Fruit fly (Drosophila melanogaster) whole organism, embryonic: Measurements from ENCODE around the gene MP1.

Experiments used
- Ada2b ChIP-seq: fragments of 200-800 bp; sonication (Bioruptor generic); IDR thresholded peaks from 2 replicates; pipeline ENCODE4 v1.3.6; 2022; ENCODE audit warnings: missing biosample characterization, missing genetic modification characterization
- Asciz ChIP-seq: fragments of 200-800 bp; sonication (Bioruptor generic); optimal IDR thresholded peaks from 2 replicates; lab custom pipeline; 2017; ENCODE audit warnings: missing biosample characterization, mild to moderate bottlenecking, missing genetic modification characterization, missing genetic modification reagents
- BEAF-32 ChIP-seq: fragments of 200-800 bp; sonication (Bioruptor generic); optimal IDR thresholded peaks from 3 replicates; lab custom pipeline; 2017; ENCODE audit warnings: missing biosample characterization, missing genetic modification characterization, mild to moderate bottlenecking, moderate library complexity, missing genetic modification reagents
- Blimp-1 ChIP-seq: fragments of 200-800 bp; sonication (Bioruptor generic); optimal IDR thresholded peaks from 3 replicates; lab custom pipeline; 2018; ENCODE audit warnings: missing biosample characterization, missing genetic modification characterization, mild to moderate bottlenecking, moderate library complexity, missing genetic modification reagents
- CG10462 ChIP-seq: fragments of 200-800 bp; sonication (Bioruptor generic); optimal IDR thresholded peaks from 2 replicates; lab custom pipeline; 2016; ENCODE audit warnings: missing biosample characterization, missing genetic modification characterization
- CG11085 ChIP-seq: fragments of 200-800 bp; sonication (Bioruptor generic); IDR thresholded peaks from 2 replicates; pipeline ENCODE4 v1.3.6; 2022; ENCODE audit warnings: missing biosample characterization, missing genetic modification characterization
- CG12299 ChIP-seq: fragments of 200-800 bp; sonication (Bioruptor generic); optimal IDR thresholded peaks from 2 replicates; lab custom pipeline; 2018; ENCODE audit warnings: missing biosample characterization, mild to moderate bottlenecking, missing genetic modification characterization
- CG14441 ChIP-seq: fragments of 200-800 bp; sonication (Bioruptor generic); IDR thresholded peaks from 2 replicates; pipeline ENCODE4 v1.3.6; 2022; ENCODE audit warnings: missing biosample characterization, missing genetic modification characterization
- CG1603 ChIP-seq: fragments of 200-800 bp; sonication (Bioruptor generic); optimal IDR thresholded peaks from 2 replicates; lab custom pipeline; 2019; ENCODE audit warnings: missing biosample characterization, mild to moderate bottlenecking, missing genetic modification characterization, moderate library complexity
- CG16813 ChIP-seq: fragments of 200-800 bp; sonication (Bioruptor generic); IDR thresholded peaks from 3 replicates; pipeline ENCODE4 v1.3.6; 2022; ENCODE audit warnings: missing biosample characterization, missing genetic modification characterization; ENCODE audit not compliant: partially characterized antibody
- CG17359 ChIP-seq: fragments of 200-800 bp; sonication (Bioruptor generic); optimal IDR thresholded peaks from 3 replicates; lab custom pipeline; 2018; ENCODE audit warnings: missing biosample characterization, mild to moderate bottlenecking, missing genetic modification characterization, moderate library complexity
- CG17385 ChIP-seq: fragments of 200-800 bp; sonication (Bioruptor generic); optimal IDR thresholded peaks from 3 replicates; lab custom pipeline; 2018; ENCODE audit warnings: missing biosample characterization, mild to moderate bottlenecking, missing genetic modification characterization
- CG18476 ChIP-seq: fragments of 200-800 bp; sonication (Bioruptor generic); optimal IDR thresholded peaks from 2 replicates; lab custom pipeline; 2016; ENCODE audit warnings: missing biosample characterization, mild to moderate bottlenecking, missing genetic modification characterization
- CG31365 ChIP-seq: fragments of 200-800 bp; sonication (Bioruptor generic); optimal IDR thresholded peaks from 2 replicates; lab custom pipeline; 2018; ENCODE audit warnings: missing biosample characterization, mild to moderate bottlenecking, missing genetic modification characterization
- CG31441 ChIP-seq: fragments of 200-800 bp; sonication (Bioruptor generic); IDR thresholded peaks from 2 replicates; pipeline ENCODE4 v1.3.6; 2022; ENCODE audit warnings: missing biosample characterization, missing genetic modification characterization
- CG33213 ChIP-seq: fragments of 200-800 bp; sonication (Bioruptor generic); optimal IDR thresholded peaks from 3 replicates; lab custom pipeline; 2016; ENCODE audit warnings: missing biosample characterization, missing genetic modification characterization
- CG3407 ChIP-seq: fragments of 200-800 bp; sonication (Bioruptor generic); optimal IDR thresholded peaks from 2 replicates; lab custom pipeline; 2018; ENCODE audit warnings: missing biosample characterization, mild to moderate bottlenecking, missing genetic modification characterization
- CG4854 ChIP-seq: fragments of 200-800 bp; sonication (Bioruptor generic); optimal IDR thresholded peaks from 2 replicates; lab custom pipeline; 2016; ENCODE audit warnings: missing biosample characterization, missing genetic modification characterization, inconsistent platforms
- CG5953 ChIP-seq: fragments of 200-800 bp; sonication (Bioruptor generic); IDR thresholded peaks from 2 replicates; pipeline ENCODE4 v1.3.6; 2022; ENCODE audit warnings: missing biosample characterization, missing genetic modification characterization
- CG7556 ChIP-seq: fragments of 200-800 bp; sonication (Bioruptor generic); optimal IDR thresholded peaks from 2 replicates; lab custom pipeline; 2017; ENCODE audit warnings: missing biosample characterization, mild to moderate bottlenecking, missing genetic modification characterization
- CG7839 ChIP-seq: fragments of 200-800 bp; sonication (Bioruptor generic); optimal IDR thresholded peaks from 3 replicates; lab custom pipeline; 2018; ENCODE audit warnings: missing biosample characterization, mild to moderate bottlenecking, missing genetic modification characterization, moderate library complexity
- CG8944 ChIP-seq: fragments of 200-800 bp; sonication (Bioruptor generic); optimal IDR thresholded peaks from 3 replicates; lab custom pipeline; 2016; ENCODE audit warnings: missing biosample characterization, missing genetic modification characterization
- CG9817 ChIP-seq: fragments of 200-800 bp; sonication (Bioruptor generic); optimal IDR thresholded peaks from 2 replicates; lab custom pipeline; 2018; ENCODE audit warnings: missing biosample characterization, mild to moderate bottlenecking, missing genetic modification characterization, moderate library complexity
- Dbx ChIP-seq: fragments of 200-800 bp; sonication (Bioruptor generic); IDR thresholded peaks from 3 replicates; pipeline ENCODE4 v1.3.6; 2022; ENCODE audit warnings: missing biosample characterization, missing genetic modification characterization
- Dfd ChIP-seq, 2 experiments: fragments of >200 bp; optimal IDR thresholded peaks; 2 replicates each; lab custom pipeline; 2017; ENCODE audit warnings: missing biosample characterization in 2 of 2, missing genetic modification characterization in 2 of 2
- Dll ChIP-seq: fragments of 200-800 bp; sonication (Bioruptor generic); IDR thresholded peaks from 4 replicates; pipeline ENCODE4 v1.3.6; 2022; ENCODE audit warnings: missing biosample characterization, missing genetic modification characterization; ENCODE audit not compliant: partially characterized antibody
- E2f2 ChIP-seq: fragments of 200-800 bp; sonication (Bioruptor generic); IDR thresholded peaks from 2 replicates; pipeline ENCODE4 v1.3.6; 2022; ENCODE audit warnings: missing biosample characterization, missing genetic modification characterization
- Fer2 ChIP-seq: fragments of 200-800 bp; sonication (Bioruptor generic); optimal IDR thresholded peaks from 2 replicates; lab custom pipeline; 2018; ENCODE audit warnings: missing biosample characterization, mild to moderate bottlenecking, missing genetic modification characterization, moderate library complexity
- Jarid2 ChIP-seq: fragments of 200-800 bp; sonication (Bioruptor generic); optimal IDR thresholded peaks from 3 replicates; lab custom pipeline; 2017; ENCODE audit warnings: mild to moderate bottlenecking, missing biosample characterization, missing genetic modification reagents, missing genetic modification characterization
- Tbp ChIP-seq: fragments of >200 bp; optimal IDR thresholded peaks from 2 replicates; lab custom pipeline; 2018; ENCODE audit warnings: missing biosample characterization, missing genetic modification characterization
- Xbp1 ChIP-seq: fragments of 200-800 bp; sonication (Bioruptor generic); optimal IDR thresholded peaks from 3 replicates; lab custom pipeline; 2016; ENCODE audit warnings: missing biosample characterization, mild to moderate bottlenecking, missing genetic modification characterization
- Xrp1 ChIP-seq: fragments of 200-800 bp; sonication (Bioruptor generic); IDR thresholded peaks from 2 replicates; pipeline ENCODE4 v1.3.6; 2022; ENCODE audit warnings: missing biosample characterization, missing genetic modification characterization
- abd-A ChIP-seq: fragments of 200-800 bp; sonication (Bioruptor generic); optimal IDR thresholded peaks from 3 replicates; lab custom pipeline; 2019; ENCODE audit warnings: missing biosample characterization, mild to moderate bottlenecking, missing genetic modification characterization, moderate library complexity
- ac ChIP-seq: fragments of 200-800 bp; sonication (Bioruptor generic); optimal IDR thresholded peaks from 3 replicates; lab custom pipeline; 2017; ENCODE audit warnings: missing biosample characterization, mild to moderate bottlenecking, missing genetic modification characterization
- amos ChIP-seq: fragments of 200-800 bp; sonication (Bioruptor generic); IDR thresholded peaks from 2 replicates; pipeline ENCODE4 v1.3.6; 2022; ENCODE audit warnings: missing biosample characterization, missing genetic modification characterization; ENCODE audit not compliant: partially characterized antibody
- bowl ChIP-seq: fragments of 200-800 bp; sonication (Bioruptor generic); IDR thresholded peaks from 2 replicates; pipeline ENCODE4 v1.3.6; 2022; ENCODE audit warnings: missing biosample characterization, missing genetic modification characterization
- cato ChIP-seq: fragments of 200-800 bp; sonication (Bioruptor generic); optimal IDR thresholded peaks from 2 replicates; lab custom pipeline; 2016; ENCODE audit warnings: missing biosample characterization, missing genetic modification characterization, borderline replicate concordance
- gfzf ChIP-seq: fragments of 200-800 bp; sonication (Bioruptor generic); optimal IDR thresholded peaks from 2 replicates; lab custom pipeline; 2016; ENCODE audit warnings: missing biosample characterization, mild to moderate bottlenecking, missing genetic modification characterization, moderate library complexity
- grau ChIP-seq: fragments of 200-800 bp; optimal IDR thresholded peaks from 3 replicates; lab custom pipeline; 2019; ENCODE audit warnings: missing biosample characterization, mild to moderate bottlenecking, missing genetic modification characterization, moderate library complexity
- gsb-n ChIP-seq: fragments of 200-800 bp; sonication (Bioruptor generic); optimal IDR thresholded peaks from 3 replicates; lab custom pipeline; 2018; ENCODE audit warnings: missing biosample characterization, mild to moderate bottlenecking, missing genetic modification characterization
- insv ChIP-seq, 2 experiments: fragments of 200-800 bp; sonication (Bioruptor generic); optimal IDR thresholded peaks; 3 replicates each; lab custom pipeline; 2016 to 2018; ENCODE audit warnings: missing biosample characterization in 2 of 2, missing genetic modification characterization in 2 of 2
- inv ChIP-seq: fragments of 200-800 bp; sonication (Bioruptor generic); IDR thresholded peaks from 2 replicates; pipeline ENCODE4 v1.3.6; 2022; ENCODE audit warnings: missing biosample characterization, missing genetic modification characterization; ENCODE audit not compliant: partially characterized antibody
- ken ChIP-seq: fragments of 200-800 bp; sonication (Bioruptor generic); IDR thresholded peaks from 3 replicates; pipeline ENCODE4 v1.3.6; 2022; ENCODE audit warnings: missing biosample characterization, missing genetic modification characterization
- maf-S ChIP-seq: fragments of 200-800 bp; sonication (Bioruptor generic); optimal IDR thresholded peaks from 2 replicates; lab custom pipeline; 2016; ENCODE audit warnings: missing biosample characterization, missing genetic modification characterization
- nerfin-1 ChIP-seq: fragments of 200-800 bp; sonication (Bioruptor generic); optimal IDR thresholded peaks from 3 replicates; lab custom pipeline; 2019; ENCODE audit warnings: missing biosample characterization, mild to moderate bottlenecking, missing genetic modification characterization, moderate library complexity
- nmo ChIP-seq: fragments of 200-800 bp; sonication (Bioruptor generic); optimal IDR thresholded peaks from 2 replicates; lab custom pipeline; 2018; ENCODE audit warnings: missing biosample characterization, mild to moderate bottlenecking, missing genetic modification characterization, moderate library complexity
- pb ChIP-seq: fragments of 200-800 bp; sonication (Bioruptor generic); optimal IDR thresholded peaks from 3 replicates; lab custom pipeline; 2016; ENCODE audit warnings: missing biosample characterization, missing genetic modification characterization
- pfk ChIP-seq: fragments of 200-800 bp; sonication (Bioruptor generic); optimal IDR thresholded peaks from 2 replicates; lab custom pipeline; 2018; ENCODE audit warnings: missing biosample characterization, mild to moderate bottlenecking, missing genetic modification characterization, moderate library complexity
- row ChIP-seq: fragments of 200-800 bp; sonication (Bioruptor generic); IDR thresholded peaks from 3 replicates; pipeline ENCODE4 v1.3.6; 2022; ENCODE audit warnings: missing biosample characterization, missing genetic modification characterization
- run ChIP-seq: fragments of 200-800 bp; sonication (Bioruptor generic); optimal IDR thresholded peaks from 3 replicates; lab custom pipeline; 2018; ENCODE audit warnings: missing biosample characterization, mild to moderate bottlenecking, missing genetic modification characterization
- shn ChIP-seq: fragments of 200-800 bp; sonication (Bioruptor generic); optimal IDR thresholded peaks from 3 replicates; lab custom pipeline; 2016; ENCODE audit warnings: missing biosample characterization, missing genetic modification characterization

MP1 gene

DNA sequence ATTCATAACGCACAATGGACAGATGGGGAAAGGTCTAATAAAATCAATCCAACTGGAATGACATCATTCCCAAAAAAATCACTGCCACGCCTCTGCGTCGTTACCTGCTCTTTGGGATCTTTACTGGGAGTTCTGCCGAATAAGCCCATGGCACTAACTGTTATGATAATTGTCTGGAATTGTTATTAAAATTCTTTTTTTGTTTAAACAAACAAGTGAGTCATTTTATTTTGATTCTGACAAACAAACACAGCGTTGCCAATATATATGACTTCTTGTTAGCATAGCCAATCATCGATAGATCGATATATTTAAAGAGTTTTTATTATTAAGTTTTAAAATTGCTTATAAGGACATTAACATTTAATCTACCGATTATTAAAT, 3.0 kb downstream of the MP1 start, which contains the start of gene Vps24 (continued):
- peak; percentile 45; the same call in 1 of the 2 replicates for TF ChIP-seq inv (GFP tag; lab: Robert Waterston, UW)
- no peak for TF ChIP-seq CG3407 (GFP tag; lab: Kevin White, UChicago)
- peak; percentile 71 for TF ChIP-seq Dll (GFP tag; lab: Robert Waterston, UW)
- TF ChIP-seq CG16813 (GFP tag; lab: Robert Waterston, UW), result peak; percentile 57
- TF ChIP-seq CG14441 (GFP tag; lab: Robert Waterston, UW), result no peak
- peak; percentile 66 for TF ChIP-seq BEAF-32
- TF ChIP-seq Asciz, result no peak
- TF ChIP-seq CG18476, result no peak
- TF ChIP-seq Dbx (GFP tag; lab: Robert Waterston, UW), result no peak
- TF ChIP-seq CG10462 (GFP tag; lab: Kevin White, UChicago), result no peak
- no peak for TF ChIP-seq CG11085
- peak; percentile 59 for TF ChIP-seq row (GFP tag; lab: Robert Waterston, UW)
- no peak for TF ChIP-seq Dfd (GFP tag; optimal IDR thresholded peaks at IDR 0.05; lab: Kevin White, UChicago)
- TF ChIP-seq maf-S, result no peak
- TF ChIP-seq insv (GFP tag; optimal IDR thresholded peaks at IDR 0.05; lab: Kevin White, UChicago), result peak in 1 of 2 experiments; percentile 85
- TF ChIP-seq Tbp (GFP tag; lab: Kevin White, UChicago), result no peak
- no peak for TF ChIP-seq Ada2b
- no peak for TF ChIP-seq E2f2 (GFP tag; lab: Robert Waterston, UW)
- no peak for TF ChIP-seq CG17385 (GFP tag; lab: Kevin White, UChicago)
- no peak for TF ChIP-seq CG33213 (GFP tag; lab: Kevin White, UChicago)
- no peak for TF ChIP-seq CG1603 (tag; lab: Kevin White, UChicago)
- no peak for TF ChIP-seq gfzf (GFP tag; lab: Kevin White, UChicago)
- no peak for TF ChIP-seq nerfin-1
- no peak for TF ChIP-seq CG12299 (tag; lab: Kevin White, UChicago)
- TF ChIP-seq Xrp1 (GFP tag; lab: Robert Waterston, UW), result no peak
- no peak for TF ChIP-seq CG9817
- no peak for TF ChIP-seq CG4854
- no peak for TF ChIP-seq gsb-n (tag; lab: Kevin White, UChicago)
- no peak for TF ChIP-seq CG5953 (GFP tag; lab: Robert Waterston, UW)
- TF ChIP-seq Xbp1 (GFP tag; lab: Kevin White, UChicago), result no peak
- no peak for TF ChIP-seq ken (GFP tag; lab: Robert Waterston, UW)
- no peak for TF ChIP-seq cato (GFP tag; lab: Kevin White, UChicago)
- TF ChIP-seq CG31441, result no peak
- no peak for TF ChIP-seq Jarid2 (GFP tag; lab: Kevin White, UChicago)
- TF ChIP-seq shn (GFP tag; lab: Kevin White, UChicago), result no peak
- no peak for TF ChIP-seq CG17359 (tag; lab: Kevin White, UChicago)
- no peak for TF ChIP-seq CG31365
- no peak for TF ChIP-seq pfk
- TF ChIP-seq nmo (GFP tag; lab: Kevin White, UChicago), result no peak
- TF ChIP-seq CG7839, result no peak
- no peak for TF ChIP-seq abd-A (tag; lab: Kevin White, UChicago)
- no peak for TF ChIP-seq CG8944 (GFP tag; lab: Kevin White, UChicago)
- TF ChIP-seq Fer2, result no peak
- TF ChIP-seq ac (GFP tag; lab: Kevin White, UChicago), result no peak
- TF ChIP-seq grau (tag; lab: Kevin White, UChicago), result no peak
- no peak for TF ChIP-seq pb (GFP tag; lab: Kevin White, UChicago)
- TF ChIP-seq bowl (GFP tag; lab: Robert Waterston, UW), result no peak
- no peak for TF ChIP-seq CG7556 (GFP tag; lab: Kevin White, UChicago)
- TF ChIP-seq Blimp-1 (GFP tag; lab: Kevin White, UChicago), result no peak
- peak; percentile 69 for TF ChIP-seq amos
- TF ChIP-seq run (tag; lab: Kevin White, UChicago), result no peak
